Worm (Caenorhabditis elegans) whole organism, L1 larva: Measurements from ENCODE around the gene rpn-1.

Experiments used
- C34B4.2 ChIP-seq: sonication (generic microtip); optimal IDR thresholded peaks from 2 replicates; lab custom pipeline; 2017; ENCODE audit warnings: mild to moderate bottlenecking, missing genetic modification characterization, missing compliant biosample characterization
- F16B12.6 ChIP-seq: fragments of 150-350 bp; optimal IDR thresholded peaks from 2 replicates; lab custom pipeline; 2014; ENCODE audit warnings: missing biosample characterization, missing genetic modification characterization
- Y116A8C.19 ChIP-seq: sonication (generic microtip); optimal IDR thresholded peaks from 2 replicates; lab custom pipeline; 2016; ENCODE audit warnings: missing compliant biosample characterization, missing genetic modification characterization, borderline replicate concordance
- aha-1 ChIP-seq: fragments of 150-350 bp; optimal IDR thresholded peaks from 2 replicates; lab custom pipeline; 2014; ENCODE audit warnings: missing biosample characterization, missing genetic modification characterization
- blmp-1 ChIP-seq: fragments of 150-350 bp; optimal IDR thresholded peaks from 2 replicates; lab custom pipeline; 2014; ENCODE audit warnings: missing biosample characterization, missing genetic modification characterization
- dsc-1 ChIP-seq: sonication (generic microtip); optimal IDR thresholded peaks from 2 replicates; lab custom pipeline; 2016; ENCODE audit warnings: mild to moderate bottlenecking, missing genetic modification characterization, missing compliant biosample characterization
- efl-1 ChIP-seq, 4 experiments: fragments of 150-350 bp; optimal IDR thresholded peaks in 3 of 4; peaks in 1 of 4; 1 replicate in 1 of 4; 2 replicates in 3 of 4; lab custom pipeline; 2014; ENCODE audit warnings: missing biosample characterization in 2 of 4, missing genetic modification characterization in 2 of 4, missing genetic modification reagents in 2 of 4
- egl-27 ChIP-seq, 2 experiments: fragments of 150-350 bp in 1 of 2; sonication (generic microtip); optimal IDR thresholded peaks; 3 replicates each; lab custom pipeline; 2017 to 2018; ENCODE audit warnings: missing biosample characterization in 2 of 2, missing genetic modification characterization in 2 of 2, missing genetic modification reagents in 2 of 2
- elt-2 ChIP-seq: sonication (generic microtip); optimal IDR thresholded peaks from 2 replicates; lab custom pipeline; 2016; ENCODE audit warnings: missing genetic modification characterization, mild to moderate bottlenecking, inconsistent platforms, missing compliant biosample characterization, missing genetic modification reagents
- elt-3 ChIP-seq, 6 experiments: fragments of 150-350 bp in 1 of 6; sonication (generic microtip); optimal IDR thresholded peaks; 2 replicates each; lab custom pipeline; 2017 to 2018; ENCODE audit warnings: missing biosample characterization in 6 of 6, missing genetic modification characterization in 6 of 6, inconsistent platforms in 1 of 6
- fkh-8 ChIP-seq: sonication (generic microtip); optimal IDR thresholded peaks from 2 replicates; lab custom pipeline; 2016; ENCODE audit warnings: mild to moderate bottlenecking, missing genetic modification characterization, missing compliant biosample characterization
- jun-1 ChIP-seq: fragments of 150-350 bp; optimal IDR thresholded peaks from 2 replicates; lab custom pipeline; 2014; ENCODE audit warnings: missing biosample characterization, missing genetic modification reagents, missing genetic modification characterization
- lin-15B ChIP-seq: fragments of 150-350 bp; sonication (generic microtip); optimal IDR thresholded peaks from 3 replicates; lab custom pipeline; 2014; ENCODE audit warnings: missing biosample characterization, missing genetic modification characterization
- lin-35 ChIP-seq, 2 experiments: fragments of 150-350 bp; optimal IDR thresholded peaks; 2 replicates each; lab custom pipeline; 2014; ENCODE audit warnings: missing biosample characterization in 2 of 2, missing genetic modification characterization in 2 of 2, missing genetic modification reagents in 2 of 2
- lir-3 ChIP-seq: sonication (generic microtip); optimal IDR thresholded peaks from 2 replicates; lab custom pipeline; 2016; ENCODE audit warnings: mild to moderate bottlenecking, missing genetic modification characterization, moderate library complexity, missing compliant biosample characterization; ENCODE audit not compliant: poor library complexity
- mep-1 ChIP-seq: fragments of 150-350 bp; optimal IDR thresholded peaks from 2 replicates; lab custom pipeline; 2014; ENCODE audit warnings: missing biosample characterization, missing genetic modification characterization
- nhr-19 ChIP-seq: fragments of 200-800 bp; sonication (Bioruptor generic); conservative IDR thresholded peaks from 2 replicates; pipeline ENCODE4 v1.3.6; 2022; ENCODE audit warnings: missing genetic modification characterization, missing compliant biosample characterization
- nhr-28 ChIP-seq: fragments of 150-350 bp; optimal IDR thresholded peaks from 2 replicates; lab custom pipeline; 2014; ENCODE audit warnings: missing biosample characterization, missing genetic modification characterization
- nhr-47 ChIP-seq: sonication (generic microtip); optimal IDR thresholded peaks from 2 replicates; lab custom pipeline; 2016; ENCODE audit warnings: mild to moderate bottlenecking, missing genetic modification characterization, moderate library complexity, missing compliant biosample characterization
- nhr-71 ChIP-seq: sonication (generic microtip); optimal IDR thresholded peaks from 2 replicates; lab custom pipeline; 2016; ENCODE audit warnings: mild to moderate bottlenecking, missing genetic modification characterization, moderate library complexity, missing compliant biosample characterization
- nhr-84 ChIP-seq: sonication (generic microtip); optimal IDR thresholded peaks from 2 replicates; lab custom pipeline; 2017; ENCODE audit warnings: missing biosample characterization, missing genetic modification characterization
- nhr-85 ChIP-seq: sonication (generic microtip); peaks from one replicate; lab custom pipeline; 2016; ENCODE audit warnings: missing genetic modification characterization, inconsistent platforms, missing compliant biosample characterization
- nhr-90 ChIP-seq: sonication (generic microtip); optimal IDR thresholded peaks from 2 replicates; lab custom pipeline; 2016; ENCODE audit warnings: mild to moderate bottlenecking, missing genetic modification characterization, missing compliant biosample characterization; ENCODE audit not compliant: poor library complexity
- pqm-1 ChIP-seq: sonication (generic microtip); optimal IDR thresholded peaks from 3 replicates; lab custom pipeline; 2017; ENCODE audit warnings: missing biosample characterization, missing genetic modification characterization
- skn-1 ChIP-seq: fragments of 150-350 bp; optimal IDR thresholded peaks from 2 replicates; lab custom pipeline; 2014; ENCODE audit warnings: missing biosample characterization, missing genetic modification characterization
- sox-4 ChIP-seq: sonication (generic microtip); optimal IDR thresholded peaks from 2 replicates; lab custom pipeline; 2016; ENCODE audit warnings: missing genetic modification characterization, missing compliant biosample characterization
- tbx-2 ChIP-seq: sonication (generic microtip); optimal IDR thresholded peaks from 2 replicates; lab custom pipeline; 2016; ENCODE audit warnings: missing genetic modification characterization, missing compliant biosample characterization
- tlp-1 ChIP-seq: fragments of 150-350 bp; optimal IDR thresholded peaks from 2 replicates; lab custom pipeline; 2014; ENCODE audit warnings: missing biosample characterization, missing genetic modification characterization
- unc-86 ChIP-seq: sonication (generic microtip); optimal IDR thresholded peaks from 2 replicates; lab custom pipeline; 2016; ENCODE audit warnings: missing genetic modification characterization, missing compliant biosample characterization
- unc-98 ChIP-seq: fragments of 200-800 bp; sonication (Bioruptor generic); IDR thresholded peaks from 2 replicates; pipeline ENCODE4 v1.3.6; 2022; ENCODE audit warnings: missing genetic modification characterization, missing compliant biosample characterization
- vab-15 ChIP-seq: sonication (generic microtip); optimal IDR thresholded peaks from 2 replicates; lab custom pipeline; 2017; ENCODE audit warnings: missing genotype, mild to moderate bottlenecking, missing genetic modification characterization, missing compliant biosample characterization
- xbp-1 ChIP-seq: sonication (generic microtip); optimal IDR thresholded peaks from 2 replicates; lab custom pipeline; 2016; ENCODE audit warnings: missing genetic modification characterization, missing compliant biosample characterization
- zip-4 ChIP-seq: fragments of 200-800 bp; sonication (Bioruptor generic); optimal IDR thresholded peaks from 2 replicates; lab custom pipeline; 2018; ENCODE audit warnings: mild to moderate bottlenecking, missing genetic modification characterization, moderate library complexity, missing compliant biosample characterization
- ztf-11 ChIP-seq, 2 experiments: sonication (generic microtip); optimal IDR thresholded peaks; 2 replicates each; lab custom pipeline; 2016 to 2017; ENCODE audit warnings: missing genetic modification characterization in 2 of 2, missing biosample characterization in 1 of 2, missing compliant biosample characterization in 1 of 2
- ztf-4 ChIP-seq: fragments of 150-350 bp; optimal IDR thresholded peaks from 2 replicates; lab custom pipeline; 2014; ENCODE audit warnings: missing biosample characterization, missing genetic modification characterization

rpn-1 gene

ce11 chrIV:6881183-6881582 lies 28.5 kb downstream of the rpn-1 start (continued):
- TF ChIP-seq unc-98 (GFP tag; lab: Robert Waterston, UW) (no peak), F16B12.6 (tag; lab: Kevin White, UChicago) (no peak), mep-1 (tag; lab: Kevin White, UChicago) (peak; percentile 50), nhr-85 (no peak), egl-27 (tag; optimal IDR thresholded peaks at IDR 0.05; lab: Kevin White, UChicago) (peak; percentile 5 to 72), zip-4 (GFP tag; lab: Kevin White, UChicago) (no peak), tlp-1 (tag; lab: Kevin White, UChicago) (no peak), unc-86 (peak; percentile 52), C34B4.2 (tag; lab: Kevin White, UChicago) (no peak)

DNA sequence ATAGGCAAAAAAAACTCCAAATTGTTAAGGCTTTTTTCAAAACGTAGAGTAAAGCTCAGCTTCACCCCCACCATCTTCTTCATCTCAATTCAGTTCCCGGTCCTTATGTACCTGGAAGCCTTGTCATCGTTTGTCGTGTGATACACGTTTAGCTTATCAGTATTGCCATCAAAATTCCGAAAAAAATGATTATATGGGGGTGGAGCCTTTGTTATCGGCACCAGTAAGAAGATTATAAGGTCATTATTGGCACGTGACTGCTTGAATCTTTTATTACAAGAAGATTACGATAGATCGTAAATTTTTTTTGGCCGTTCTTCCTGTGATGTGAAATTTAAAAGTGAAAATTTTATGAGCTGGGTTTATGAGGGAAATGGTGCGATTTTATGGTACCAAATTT lies 29.3 kb downstream of the rpn-1 start:
- TF ChIP-seq xbp-1 (tag; lab: Kevin White, UChicago): no peak
- TF ChIP-seq elt-2 (tag; lab: Kevin White, UChicago): peak; percentile 97
- TF ChIP-seq Y116A8C.19 (tag; lab: Kevin White, UChicago): no peak
- TF ChIP-seq dsc-1: peak; percentile 12
- peak; percentile 12 for TF ChIP-seq pqm-1 (tag; lab: Kevin White, UChicago)
- TF ChIP-seq jun-1 (tag; lab: Kevin White, UChicago): peak; percentile 59
- TF ChIP-seq efl-1 (optimal IDR thresholded peaks at IDR 0.05; lab: Kevin White, UChicago): no peak
- TF ChIP-seq efl-1 (GFP tag; optimal IDR thresholded peaks at IDR 0.05 in 1 of 2; lab: Kevin White, UChicago): peak in 1 of 2 experiments; percentile 81
- peak in 1 of 2 experiments; percentile 23 for TF ChIP-seq lin-35 (GFP tag; optimal IDR thresholded peaks at IDR 0.05; lab: Kevin White, UChicago)
- peak; percentile 33 for TF ChIP-seq tlp-1 (tag; lab: Kevin White, UChicago)
- peak; percentile 14 for TF ChIP-seq nhr-90 (tag; lab: Kevin White, UChicago)

DNA sequence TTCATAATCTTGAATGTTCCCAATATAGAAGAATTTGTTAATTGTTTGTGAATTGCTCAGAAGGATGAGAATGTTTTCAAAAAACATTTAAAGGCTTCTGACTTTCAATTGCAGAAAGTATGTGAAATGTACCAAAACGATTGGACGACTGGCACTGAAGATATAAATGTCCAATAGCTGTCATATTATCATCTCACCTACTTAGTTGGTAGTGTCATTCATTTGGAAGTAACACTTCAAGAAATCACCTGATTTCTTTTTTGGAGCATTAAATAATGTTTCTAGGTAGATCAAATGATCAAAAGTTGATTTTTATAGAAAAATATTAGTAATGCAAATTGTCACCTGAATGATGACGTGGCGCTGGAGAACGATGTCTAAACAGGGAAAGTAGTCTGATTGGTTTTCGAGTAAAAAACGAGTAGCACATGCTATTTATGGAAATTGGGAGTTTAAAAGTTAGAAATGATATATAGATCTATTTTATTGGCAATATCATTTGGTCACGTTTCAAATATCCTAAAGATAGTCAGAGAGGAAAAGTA lies 30.0 kb downstream of the rpn-1 start:
- TF ChIP-seq ztf-11 (tag; optimal IDR thresholded peaks at IDR 0.05; lab: Kevin White, UChicago) (no peak), nhr-90 (tag; lab: Kevin White, UChicago) (no peak), dsc-1 (peak; percentile 51), nhr-71 (peak; percentile 45), aha-1 (no peak), blmp-1 (no peak), lin-15B (tag; lab: Kevin White, UChicago) (no peak), vab-15 (tag; lab: Kevin White, UChicago) (no peak), skn-1 (tag; lab: Kevin White, UChicago) (no peak), nhr-47 (tag; lab: Kevin White, UChicago) (peak; percentile 19), ztf-4 (no peak), Y116A8C.19 (tag; lab: Kevin White, UChicago) (no peak), nhr-28 (tag; lab: Kevin White, UChicago) (no peak), nhr-19 (GFP tag; lab: Robert Waterston, UW) (no peak), lir-3 (tag; lab: Kevin White, UChicago) (no peak), efl-1 (optimal IDR thresholded peaks at IDR 0.05; lab: Kevin White, UChicago) (no peak), efl-1 (GFP tag; optimal IDR thresholded peaks at IDR 0.05 in 1 of 2; lab: Kevin White, UChicago) (no peak), tbx-2 (tag; lab: Kevin White, UChicago) (no peak), sox-4 (peak; percentile 48), elt-3 (tag; optimal IDR thresholded peaks at IDR 0.05; lab: Kevin White, UChicago) (no peak), fkh-8 (tag; lab: Kevin White, UChicago) (peak; percentile 64), nhr-84 (no peak)
